Worm (Caenorhabditis elegans) whole organism, late embryonic: Measurements from ENCODE around the gene tut-1.

Experiments
- F13H6.1 ChIP-seq: sonication (generic microtip); optimal IDR thresholded peaks from 2 replicates; lab custom pipeline; 2016; ENCODE audit warnings: missing genetic modification characterization, missing compliant biosample characterization
- K09A11.1 ChIP-seq: sonication (generic microtip); optimal IDR thresholded peaks from 2 replicates; lab custom pipeline; 2017; ENCODE audit warnings: antibody characterized with exemption, mild to moderate bottlenecking, missing genetic modification characterization, missing compliant biosample characterization; ENCODE audit not compliant: insufficient read depth
- Y22D7AL.16 ChIP-seq: sonication (generic microtip); optimal IDR thresholded peaks from 2 replicates; lab custom pipeline; 2016; ENCODE audit warnings: missing genetic modification characterization, missing compliant biosample characterization
- ahr-1 ChIP-seq: sonication (generic microtip); optimal IDR thresholded peaks from 2 replicates; lab custom pipeline; 2016; ENCODE audit warnings: missing genetic modification characterization, missing compliant biosample characterization
- ceh-14 ChIP-seq: sonication (generic microtip); optimal IDR thresholded peaks from 2 replicates; lab custom pipeline; 2016; ENCODE audit warnings: missing genotype, missing genetic modification characterization, missing compliant biosample characterization
- ceh-18 ChIP-seq: sonication (generic microtip); optimal IDR thresholded peaks from 2 replicates; lab custom pipeline; 2016; ENCODE audit warnings: missing genetic modification characterization, missing compliant biosample characterization
- ceh-19 ChIP-seq: fragments of 200-800 bp; sonication (Bioruptor generic); optimal IDR thresholded peaks from 2 replicates; lab custom pipeline; 2018; ENCODE audit warnings: mild to moderate bottlenecking, missing genetic modification characterization, missing compliant biosample characterization
- ceh-22 ChIP-seq: sonication (generic microtip); optimal IDR thresholded peaks from 2 replicates; lab custom pipeline; 2017; ENCODE audit warnings: missing biosample characterization, missing genetic modification characterization
- ceh-31 ChIP-seq: sonication (generic microtip); optimal IDR thresholded peaks from 2 replicates; lab custom pipeline; 2016; ENCODE audit warnings: missing genetic modification characterization, missing compliant biosample characterization
- ceh-34 ChIP-seq: sonication (generic microtip); optimal IDR thresholded peaks from 2 replicates; lab custom pipeline; 2016; ENCODE audit warnings: mild to moderate bottlenecking, missing genetic modification characterization, missing compliant biosample characterization
- ceh-48 ChIP-seq: sonication (generic microtip); optimal IDR thresholded peaks from 2 replicates; lab custom pipeline; 2016; ENCODE audit warnings: missing genetic modification characterization, inconsistent platforms, missing compliant biosample characterization
- ceh-6 ChIP-seq: fragments of 200-800 bp; sonication (Bioruptor generic); optimal IDR thresholded peaks from 2 replicates; lab custom pipeline; 2018; ENCODE audit warnings: mild to moderate bottlenecking, missing genetic modification characterization, missing compliant biosample characterization
- ceh-9 ChIP-seq: sonication (generic microtip); optimal IDR thresholded peaks from 2 replicates; lab custom pipeline; 2016; ENCODE audit warnings: mild to moderate bottlenecking, missing genetic modification characterization, inconsistent platforms, missing compliant biosample characterization
- che-1 ChIP-seq: sonication (generic microtip); optimal IDR thresholded peaks from 2 replicates; lab custom pipeline; 2016; ENCODE audit warnings: mild to moderate bottlenecking, missing genetic modification characterization, missing compliant biosample characterization
- elt-2 ChIP-seq: sonication (generic microtip); optimal IDR thresholded peaks from 2 replicates; lab custom pipeline; 2016; ENCODE audit warnings: missing genetic modification reagents, missing genetic modification characterization, missing compliant biosample characterization
- ets-4 ChIP-seq: sonication (generic microtip); optimal IDR thresholded peaks from 2 replicates; lab custom pipeline; 2016; ENCODE audit warnings: missing genetic modification characterization, missing compliant biosample characterization
- eyg-1 ChIP-seq: sonication (generic microtip); optimal IDR thresholded peaks from 2 replicates; lab custom pipeline; 2016; ENCODE audit warnings: missing genotype, missing genetic modification characterization, missing compliant biosample characterization
- fkh-10 ChIP-seq: fragments of 150-350 bp; optimal IDR thresholded peaks from 2 replicates; lab custom pipeline; 2014; ENCODE audit warnings: missing biosample characterization, missing genetic modification reagents, missing genetic modification characterization
- fkh-6 ChIP-seq: sonication (generic microtip); optimal IDR thresholded peaks from 2 replicates; lab custom pipeline; 2016; ENCODE audit warnings: missing genetic modification characterization, missing compliant biosample characterization
- gmeb-2 ChIP-seq: sonication (generic microtip); optimal IDR thresholded peaks from 2 replicates; lab custom pipeline; 2016; ENCODE audit warnings: missing genetic modification characterization, inconsistent platforms, missing compliant biosample characterization
- hlh-13 ChIP-seq: fragments of 200-800 bp; sonication (Bioruptor generic); optimal IDR thresholded peaks from 2 replicates; lab custom pipeline; 2018; ENCODE audit warnings: mild to moderate bottlenecking, missing genetic modification characterization, missing compliant biosample characterization
- hlh-30 ChIP-seq: sonication (generic microtip); optimal IDR thresholded peaks from 2 replicates; lab custom pipeline; 2017; ENCODE audit warnings: antibody characterized with exemption, missing genetic modification characterization, missing compliant biosample characterization; ENCODE audit not compliant: insufficient read depth
- hlh-6 ChIP-seq: sonication (generic microtip); optimal IDR thresholded peaks from 2 replicates; lab custom pipeline; 2016; ENCODE audit warnings: missing genotype, missing genetic modification characterization, missing compliant biosample characterization
- madf-2 ChIP-seq: sonication (generic microtip); optimal IDR thresholded peaks from 2 replicates; lab custom pipeline; 2017; ENCODE audit warnings: missing genetic modification characterization, missing compliant biosample characterization
- mec-3 ChIP-seq: sonication (generic microtip); optimal IDR thresholded peaks from 2 replicates; lab custom pipeline; 2016; ENCODE audit warnings: borderline replicate concordance, missing genetic modification characterization, missing compliant biosample characterization
- nfya-1 ChIP-seq: sonication (generic microtip); optimal IDR thresholded peaks from 2 replicates; lab custom pipeline; 2017; ENCODE audit warnings: missing genetic modification characterization, mild to moderate bottlenecking, missing compliant biosample characterization, antibody characterized with exemption, moderate library complexity
- nhr-11 ChIP-seq: fragments of 150-350 bp; optimal IDR thresholded peaks from 2 replicates; lab custom pipeline; 2014; ENCODE audit warnings: missing biosample characterization, missing genetic modification characterization
- nhr-232 ChIP-seq: sonication (generic microtip); optimal IDR thresholded peaks from 2 replicates; lab custom pipeline; 2016; ENCODE audit warnings: missing genetic modification characterization, missing compliant biosample characterization
- npax-4 ChIP-seq: sonication (generic microtip); optimal IDR thresholded peaks from 2 replicates; lab custom pipeline; 2016; ENCODE audit warnings: missing genetic modification characterization, missing compliant biosample characterization
- odd-2 ChIP-seq: sonication (generic microtip); optimal IDR thresholded peaks from 2 replicates; lab custom pipeline; 2017; ENCODE audit warnings: antibody characterized with exemption, mild to moderate bottlenecking, missing genetic modification characterization, missing compliant biosample characterization
- pax-1 ChIP-seq: fragments of 150-350 bp; optimal IDR thresholded peaks from 2 replicates; lab custom pipeline; 2014; ENCODE audit warnings: missing biosample characterization, missing genetic modification characterization
- pha-2 ChIP-seq: sonication (generic microtip); optimal IDR thresholded peaks from 2 replicates; lab custom pipeline; 2017; ENCODE audit warnings: mild to moderate bottlenecking, missing genetic modification characterization, missing compliant biosample characterization
- pqm-1 ChIP-seq: sonication (generic microtip); optimal IDR thresholded peaks from 2 replicates; lab custom pipeline; 2016; ENCODE audit warnings: missing genetic modification characterization, missing compliant biosample characterization
- pros-1 ChIP-seq: fragments of 150-350 bp; optimal IDR thresholded peaks from 2 replicates; lab custom pipeline; 2014; ENCODE audit warnings: missing biosample characterization, missing genetic modification reagents, missing genetic modification characterization
- rnt-1 ChIP-seq: sonication (generic microtip); optimal IDR thresholded peaks from 2 replicates; lab custom pipeline; 2016; ENCODE audit warnings: missing genetic modification characterization, missing compliant biosample characterization
- sox-2 ChIP-seq: fragments of 200-800 bp; sonication (Bioruptor generic); IDR thresholded peaks from 2 replicates; pipeline ENCODE4 v1.3.6; 2022; ENCODE audit warnings: missing genetic modification reagents, missing genetic modification characterization, missing compliant biosample characterization
- tbx-2 ChIP-seq: sonication (generic microtip); optimal IDR thresholded peaks from 2 replicates; lab custom pipeline; 2016; ENCODE audit warnings: missing genetic modification characterization, missing compliant biosample characterization
- unc-42 ChIP-seq: sonication (generic microtip); optimal IDR thresholded peaks from 2 replicates; lab custom pipeline; 2016; ENCODE audit warnings: missing genotype, missing genetic modification characterization, missing compliant biosample characterization
- unc-55 ChIP-seq: sonication (generic microtip); optimal IDR thresholded peaks from 2 replicates; lab custom pipeline; 2017; ENCODE audit warnings: missing biosample characterization, missing genetic modification reagents, missing genetic modification characterization
- ztf-16 ChIP-seq: sonication (generic microtip); optimal IDR thresholded peaks from 2 replicates; lab custom pipeline; 2017; ENCODE audit warnings: missing genetic modification characterization, missing compliant biosample characterization

tut-1 gene

DNA sequence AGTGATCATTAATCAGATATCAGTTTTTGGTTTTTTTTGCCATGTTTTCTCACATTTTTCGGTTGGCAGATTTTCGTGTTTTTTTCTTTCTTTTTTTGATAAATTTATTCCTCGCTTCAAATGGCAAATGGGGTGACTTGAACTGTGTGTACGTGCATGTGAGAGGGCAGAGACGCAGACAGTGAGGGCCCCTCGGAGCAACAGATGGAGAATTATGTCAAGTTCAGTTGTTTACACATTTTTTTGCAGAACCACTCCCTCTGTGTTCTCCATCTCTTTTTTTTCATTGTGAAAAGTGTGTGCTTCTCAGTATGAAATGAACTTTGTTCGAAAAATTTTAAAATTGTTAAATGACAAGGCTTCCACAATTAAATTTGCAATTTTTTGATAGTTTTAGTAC is 8.6 kb upstream of the tut-1 start:
- no peak for TF ChIP-seq mec-3 (tag; lab: Kevin White, UChicago)
- TF ChIP-seq unc-55 (GFP tag; lab: Kevin White, UChicago): no peak
- no peak for TF ChIP-seq ceh-48
- no peak for TF ChIP-seq unc-42 (tag; lab: Kevin White, UChicago)
- TF ChIP-seq odd-2 (tag; lab: Kevin White, UChicago): no peak
- TF ChIP-seq che-1: no peak
- TF ChIP-seq Y22D7AL.16 (tag; lab: Kevin White, UChicago): no peak
- TF ChIP-seq hlh-13 (GFP tag; lab: Kevin White, UChicago): no peak
- TF ChIP-seq madf-2 (tag; lab: Kevin White, UChicago): no peak
- no peak for TF ChIP-seq nhr-11

DNA sequence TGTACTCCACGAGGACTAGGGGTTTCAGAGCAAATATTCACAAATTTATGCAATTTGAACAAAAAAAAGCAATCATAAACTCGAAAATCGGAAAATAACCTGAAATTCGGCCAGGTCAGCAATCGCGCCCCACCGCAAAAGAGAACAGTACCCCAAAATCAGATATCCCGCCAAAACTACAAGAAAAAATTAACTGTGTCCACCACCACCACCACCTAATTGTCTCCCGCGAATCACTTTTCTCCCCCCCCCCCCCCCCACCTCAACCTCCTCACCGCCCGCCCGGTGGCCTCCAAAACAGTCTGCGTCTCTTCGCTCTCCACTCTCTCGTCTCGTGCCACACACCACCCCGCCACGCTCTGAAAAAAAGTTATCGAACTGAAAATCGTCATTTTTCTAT is 7.0 kb upstream of the tut-1 start:
- TF ChIP-seq ceh-19 (GFP tag; lab: Kevin White, UChicago) (peak; percentile 22), tbx-2 (tag; lab: Kevin White, UChicago) (no peak), fkh-10 (GFP tag; lab: Kevin White, UChicago) (no peak), elt-2 (tag; lab: Kevin White, UChicago) (peak; percentile 21)

- no peak for TF ChIP-seq npax-4 (tag; lab: Kevin White, UChicago)
- TF ChIP-seq ztf-16 (tag; lab: Kevin White, UChicago): no peak
- no peak for TF ChIP-seq hlh-6 (tag; lab: Kevin White, UChicago)
- TF ChIP-seq nhr-11: no peak
- TF ChIP-seq nfya-1: peak; percentile 59
- TF ChIP-seq ceh-31: peak; percentile 55
- TF ChIP-seq pha-2 (tag; lab: Kevin White, UChicago): no peak
- TF ChIP-seq madf-2 (tag; lab: Kevin White, UChicago): no peak
- TF ChIP-seq Y22D7AL.16 (tag; lab: Kevin White, UChicago): no peak
- TF ChIP-seq ahr-1 (tag; lab: Kevin White, UChicago): no peak
- TF ChIP-seq pax-1 (tag; lab: Kevin White, UChicago): no peak
- peak; percentile 58 for TF ChIP-seq K09A11.1 (tag; lab: Kevin White, UChicago)
- TF ChIP-seq fkh-6 (tag; lab: Kevin White, UChicago): no peak
- no peak for TF ChIP-seq ceh-9 (tag; lab: Kevin White, UChicago)
- TF ChIP-seq ceh-18 (tag; lab: Kevin White, UChicago): no peak
- peak; percentile 78 for TF ChIP-seq ceh-34 (tag; lab: Kevin White, UChicago)
- TF ChIP-seq nhr-232 (tag; lab: Kevin White, UChicago): no peak
- TF ChIP-seq gmeb-2 (tag; lab: Kevin White, UChicago): no peak
- peak; percentile 69 for TF ChIP-seq ceh-48
- TF ChIP-seq tbx-2 (tag; lab: Kevin White, UChicago): peak; percentile 6
- no peak for TF ChIP-seq eyg-1 (tag; lab: Kevin White, UChicago)
- no peak for TF ChIP-seq ceh-6 (GFP tag; lab: Kevin White, UChicago)
- no peak for TF ChIP-seq F13H6.1 (tag; lab: Kevin White, UChicago)
- peak; percentile 7 for TF ChIP-seq ceh-14
- no peak for TF ChIP-seq pqm-1 (tag; lab: Kevin White, UChicago)
- peak; percentile 36 for TF ChIP-seq elt-2 (tag; lab: Kevin White, UChicago)
- no peak for TF ChIP-seq hlh-13 (GFP tag; lab: Kevin White, UChicago)
- TF ChIP-seq hlh-30 (tag; lab: Kevin White, UChicago): no peak
- TF ChIP-seq ceh-22 (tag; lab: Kevin White, UChicago): no peak
- peak; percentile 27 for TF ChIP-seq unc-42 (tag; lab: Kevin White, UChicago)
- TF ChIP-seq rnt-1: no peak
- peak; percentile 16 for TF ChIP-seq ets-4 (tag; lab: Kevin White, UChicago)
- TF ChIP-seq odd-2 (tag; lab: Kevin White, UChicago): no peak
- no peak for TF ChIP-seq pros-1 (tag; lab: Kevin White, UChicago)
- no peak for TF ChIP-seq sox-2
- TF ChIP-seq, all 69 proteins: peak for 10
Observed at ce11 chrIV:125881-126781, 4.6 kb upstream of the tut-1 start, which contains the start of the genes grld-1 and cox-6C. Gene grld-1 (minus strand): TSS chrIV:125931. Gene cox-6C (plus strand): TSS chrIV:126731.
